Fruit fly (Drosophila melanogaster) whole organism, embryonic: ENCODE measurements around the gene RpL7A.

Source experiments
- Adf1 ChIP-seq: fragments of 200-800 bp; sonication (Bioruptor generic); IDR thresholded peaks from 2 replicates; pipeline ENCODE4 v1.3.6; 2022; ENCODE audit warnings: missing biosample characterization, missing genetic modification characterization
- Aef1 ChIP-seq: fragments of 200-800 bp; sonication (Bioruptor generic); IDR thresholded peaks from 3 replicates; pipeline ENCODE4 v1.3.6; 2022; ENCODE audit warnings: missing biosample characterization, missing genetic modification characterization
- CG11093 ChIP-seq: fragments of 200-800 bp; sonication (Bioruptor generic); IDR thresholded peaks from 3 replicates; pipeline ENCODE4 v1.3.6; 2022; ENCODE audit warnings: missing biosample characterization, missing genetic modification characterization
- CG12391 ChIP-seq: fragments of 200-800 bp; sonication (Bioruptor generic); optimal IDR thresholded peaks from 3 replicates; lab custom pipeline; 2018; ENCODE audit warnings: missing biosample characterization, mild to moderate bottlenecking, missing genetic modification characterization, moderate library complexity
- CG13287 ChIP-seq: fragments of 200-800 bp; sonication (Bioruptor generic); IDR thresholded peaks from 2 replicates; pipeline ENCODE4 v1.3.6; 2022; ENCODE audit warnings: missing biosample characterization, missing genetic modification characterization; ENCODE audit not compliant: partially characterized antibody
- CG13624 ChIP-seq: fragments of 200-800 bp; sonication (Bioruptor generic); optimal IDR thresholded peaks from 2 replicates; lab custom pipeline; 2016; ENCODE audit warnings: missing biosample characterization, missing genetic modification characterization
- CG14667 ChIP-seq: fragments of 200-800 bp; sonication (Bioruptor generic); IDR thresholded peaks from 2 replicates; pipeline ENCODE4 v1.3.6; 2022; ENCODE audit warnings: missing biosample characterization, missing genetic modification characterization
- CG14710 ChIP-seq: fragments of 200-800 bp; sonication (Bioruptor generic); optimal IDR thresholded peaks from 3 replicates; lab custom pipeline; 2019; ENCODE audit warnings: missing biosample characterization, mild to moderate bottlenecking, missing genetic modification characterization, moderate library complexity
- CG15073 ChIP-seq: fragments of 200-800 bp; sonication (Bioruptor generic); optimal IDR thresholded peaks from 2 replicates; lab custom pipeline; 2016; ENCODE audit warnings: missing biosample characterization, missing genetic modification characterization
- CG15479 ChIP-seq: fragments of 200-800 bp; sonication (Bioruptor generic); optimal IDR thresholded peaks from 3 replicates; lab custom pipeline; 2019; ENCODE audit warnings: missing biosample characterization, mild to moderate bottlenecking, missing genetic modification characterization, moderate library complexity
- CG16815 ChIP-seq: fragments of 200-800 bp; sonication (Bioruptor generic); optimal IDR thresholded peaks from 3 replicates; lab custom pipeline; 2017; ENCODE audit warnings: missing biosample characterization, mild to moderate bottlenecking, missing genetic modification characterization
- CG17802 ChIP-seq: fragments of 200-800 bp; sonication (Bioruptor generic); optimal IDR thresholded peaks from 2 replicates; lab custom pipeline; 2018; ENCODE audit warnings: missing biosample characterization, mild to moderate bottlenecking, missing genetic modification characterization, moderate library complexity
- CG18476 ChIP-seq: fragments of 200-800 bp; sonication (Bioruptor generic); optimal IDR thresholded peaks from 2 replicates; lab custom pipeline; 2016; ENCODE audit warnings: missing biosample characterization, mild to moderate bottlenecking, missing genetic modification characterization
- CG30403 ChIP-seq: fragments of 200-800 bp; sonication (Bioruptor generic); optimal IDR thresholded peaks from 3 replicates; lab custom pipeline; 2016; ENCODE audit warnings: missing biosample characterization, missing genetic modification characterization
- CG31441 ChIP-seq: fragments of 200-800 bp; sonication (Bioruptor generic); IDR thresholded peaks from 2 replicates; pipeline ENCODE4 v1.3.6; 2022; ENCODE audit warnings: missing biosample characterization, missing genetic modification characterization
- CG33557 ChIP-seq: fragments of 200-800 bp; sonication (Bioruptor generic); optimal IDR thresholded peaks from 2 replicates; lab custom pipeline; 2019; ENCODE audit warnings: missing biosample characterization, mild to moderate bottlenecking, missing genetic modification characterization, moderate library complexity
- CG4360 ChIP-seq: fragments of 200-800 bp; sonication (Bioruptor generic); IDR thresholded peaks from 2 replicates; pipeline ENCODE4 v1.3.6; 2022; ENCODE audit warnings: missing biosample characterization, missing genetic modification characterization
- CG7987 ChIP-seq: fragments of 200-800 bp; sonication (Bioruptor generic); optimal IDR thresholded peaks from 2 replicates; lab custom pipeline; 2018; ENCODE audit warnings: missing biosample characterization, mild to moderate bottlenecking, missing genetic modification characterization, moderate library complexity
- CG9215 ChIP-seq: fragments of 200-800 bp; sonication (Bioruptor generic); IDR thresholded peaks from 2 replicates; pipeline ENCODE4 v1.3.6; 2022; ENCODE audit warnings: missing biosample characterization, missing genetic modification characterization
- CG9727 ChIP-seq: fragments of 200-800 bp; sonication (Bioruptor generic); optimal IDR thresholded peaks from 3 replicates; lab custom pipeline; 2017; ENCODE audit warnings: missing biosample characterization, mild to moderate bottlenecking, missing genetic modification characterization
- CG9817 ChIP-seq: fragments of 200-800 bp; sonication (Bioruptor generic); optimal IDR thresholded peaks from 2 replicates; lab custom pipeline; 2018; ENCODE audit warnings: missing biosample characterization, mild to moderate bottlenecking, missing genetic modification characterization, moderate library complexity
- Dll ChIP-seq: fragments of 200-800 bp; sonication (Bioruptor generic); IDR thresholded peaks from 4 replicates; pipeline ENCODE4 v1.3.6; 2022; ENCODE audit warnings: missing biosample characterization, missing genetic modification characterization; ENCODE audit not compliant: partially characterized antibody
- H15 ChIP-seq: fragments of 200-800 bp; sonication (Bioruptor generic); IDR thresholded peaks from 3 replicates; pipeline ENCODE4 v1.3.6; 2022; ENCODE audit warnings: missing biosample characterization, missing genetic modification characterization
- HHEX ChIP-seq: fragments of 200-800 bp; sonication (Bioruptor generic); optimal IDR thresholded peaks from 3 replicates; lab custom pipeline; 2017; ENCODE audit warnings: missing biosample characterization, mild to moderate bottlenecking, missing genetic modification characterization, missing genetic modification reagents
- HLHmδ ChIP-seq: fragments of 200-800 bp; sonication (Bioruptor generic); optimal IDR thresholded peaks from 2 replicates; lab custom pipeline; 2018; ENCODE audit warnings: missing biosample characterization, mild to moderate bottlenecking, missing genetic modification characterization, moderate library complexity
- Hr39 ChIP-seq: fragments of >200 bp; optimal IDR thresholded peaks from 2 replicates; lab custom pipeline; 2017
- Lim3 ChIP-seq: fragments of 200-800 bp; sonication (Bioruptor generic); IDR thresholded peaks from 2 replicates; pipeline ENCODE4 v1.3.6; 2022; ENCODE audit warnings: missing biosample characterization, missing genetic modification characterization
- Nf-YC ChIP-seq: fragments of 200-800 bp; optimal IDR thresholded peaks from 3 replicates; lab custom pipeline; 2019; ENCODE audit warnings: missing biosample characterization, mild to moderate bottlenecking, missing genetic modification characterization, moderate library complexity
- Sox100B ChIP-seq: fragments of 200-800 bp; sonication (Bioruptor generic); optimal IDR thresholded peaks from 3 replicates; lab custom pipeline; 2018; ENCODE audit warnings: missing biosample characterization, mild to moderate bottlenecking, missing genetic modification characterization
- Sox102F ChIP-seq: fragments of 200-800 bp; sonication (Bioruptor generic); optimal IDR thresholded peaks from 2 replicates; lab custom pipeline; 2018; ENCODE audit warnings: missing biosample characterization, mild to moderate bottlenecking, missing genetic modification characterization, moderate library complexity
- Sry-δ ChIP-seq: fragments of 200-800 bp; sonication (Bioruptor generic); optimal IDR thresholded peaks from 2 replicates; lab custom pipeline; 2016; ENCODE audit warnings: missing biosample characterization, missing genetic modification characterization
- Ssrp ChIP-seq: fragments of 200-800 bp; sonication (Bioruptor generic); optimal IDR thresholded peaks from 2 replicates; lab custom pipeline; 2018; ENCODE audit warnings: missing biosample characterization, mild to moderate bottlenecking, missing genetic modification characterization, moderate library complexity
- al ChIP-seq: fragments of 200-800 bp; sonication (Bioruptor generic); IDR thresholded peaks from 2 replicates; pipeline ENCODE4 v1.3.6; 2022; ENCODE audit warnings: missing biosample characterization, missing genetic modification characterization
- ash1 ChIP-seq: fragments of 200-800 bp; sonication (Bioruptor generic); optimal IDR thresholded peaks from 2 replicates; lab custom pipeline; 2018; ENCODE audit warnings: missing biosample characterization, mild to moderate bottlenecking, missing genetic modification characterization
- ato ChIP-seq: fragments of 200-800 bp; sonication (Bioruptor generic); IDR thresholded peaks from 2 replicates; pipeline ENCODE4 v1.3.6; 2022; ENCODE audit warnings: missing biosample characterization, missing genetic modification characterization; ENCODE audit not compliant: partially characterized antibody
- corto ChIP-seq: fragments of 200-800 bp; sonication (Bioruptor generic); optimal IDR thresholded peaks from 2 replicates; lab custom pipeline; 2016; ENCODE audit warnings: missing biosample characterization, mild to moderate bottlenecking, missing genetic modification characterization, moderate library complexity
- croc ChIP-seq: fragments of 200-800 bp; sonication (Bioruptor generic); conservative IDR thresholded peaks from 3 replicates; pipeline ENCODE4 v1.3.6; 2022; ENCODE audit warnings: missing biosample characterization, missing genetic modification characterization
- crp ChIP-seq, 2 experiments: fragments of 200-800 bp; sonication (Bioruptor generic); optimal IDR thresholded peaks; 2 replicates in 1 of 2; 3 replicates in 1 of 2; lab custom pipeline; 2017; ENCODE audit warnings: missing biosample characterization in 2 of 2, missing genetic modification characterization in 2 of 2, mild to moderate bottlenecking in 1 of 2, moderate library complexity in 1 of 2
- dati ChIP-seq: fragments of 200-800 bp; sonication (Bioruptor generic); IDR thresholded peaks from 2 replicates; pipeline ENCODE4 v1.3.6; 2022; ENCODE audit warnings: missing biosample characterization, missing genetic modification characterization
- esg ChIP-seq: fragments of 200-800 bp; sonication (Bioruptor generic); conservative IDR thresholded peaks from 2 replicates; pipeline ENCODE4 v1.3.6; 2022; ENCODE audit warnings: missing biosample characterization, missing genetic modification characterization
- hbn ChIP-seq: fragments of 200-800 bp; sonication (Bioruptor generic); IDR thresholded peaks from 2 replicates; pipeline ENCODE4 v1.3.6; 2022; ENCODE audit warnings: missing biosample characterization, missing genetic modification characterization; ENCODE audit not compliant: partially characterized antibody
- hth ChIP-seq: fragments of >200 bp; optimal IDR thresholded peaks from 2 replicates; lab custom pipeline; 2017; ENCODE audit warnings: inconsistent platforms
- insv ChIP-seq, 2 experiments: fragments of 200-800 bp; sonication (Bioruptor generic); optimal IDR thresholded peaks; 3 replicates each; lab custom pipeline; 2016 to 2018; ENCODE audit warnings: missing biosample characterization in 2 of 2, missing genetic modification characterization in 2 of 2
- lov ChIP-seq, 2 experiments: fragments of 200-800 bp in 1 of 2; fragments of >200 bp in 1 of 2; sonication (Bioruptor generic) in 1 of 2; IDR thresholded peaks in 1 of 2; optimal IDR thresholded peaks in 1 of 2; 2 replicates in 1 of 2; 3 replicates in 1 of 2; pipeline versions ENCODE4 v1.3.6 to Lab custom; 2017 to 2022; ENCODE audit warnings: missing biosample characterization in 1 of 2, missing genetic modification characterization in 1 of 2
- odd ChIP-seq: fragments of 200-800 bp; sonication (Bioruptor generic); optimal IDR thresholded peaks from 2 replicates; lab custom pipeline; 2017; ENCODE audit warnings: missing biosample characterization, mild to moderate bottlenecking, missing genetic modification characterization
- pros ChIP-seq: fragments of 200-800 bp; sonication (Bioruptor generic); optimal IDR thresholded peaks from 3 replicates; lab custom pipeline; 2019; ENCODE audit warnings: missing biosample characterization, mild to moderate bottlenecking, missing genetic modification characterization, moderate library complexity
- pum ChIP-seq: fragments of 200-800 bp; sonication (Bioruptor generic); optimal IDR thresholded peaks from 2 replicates; lab custom pipeline; 2016; ENCODE audit warnings: missing biosample characterization, missing genetic modification characterization
- ro ChIP-seq: fragments of 200-800 bp; sonication (Bioruptor generic); IDR thresholded peaks from 2 replicates; pipeline ENCODE4 v1.3.6; 2022; ENCODE audit warnings: missing biosample characterization, missing genetic modification characterization
- sna ChIP-seq: fragments of 200-800 bp; sonication (Bioruptor generic); IDR thresholded peaks from 2 replicates; pipeline ENCODE4 v1.3.6; 2022; ENCODE audit warnings: missing biosample characterization, missing genetic modification characterization; ENCODE audit not compliant: partially characterized antibody
- zfh2 ChIP-seq: fragments of 200-800 bp; sonication (Bioruptor generic); optimal IDR thresholded peaks from 2 replicates; lab custom pipeline; 2016; ENCODE audit warnings: missing biosample characterization, missing genetic modification characterization

The RpL7A gene

dm6 chrX:6524217-6524616 lies 8.9 kb downstream of the RpL7A start, which contains the start of the genes CG42340 and CG3918 (continued):
- TF ChIP-seq ato (GFP tag; lab: Robert Waterston, UW) = peak; percentile 8; the same call in 1 of the 2 replicates
- TF ChIP-seq Sox102F (GFP tag; lab: Kevin White, UChicago) = no peak
- peak; percentile 42; the same call in 1 of the 2 replicates for TF ChIP-seq sna (GFP tag; lab: Robert Waterston, UW)
- peak; percentile 50; the same call in 1 of the 2 replicates for TF ChIP-seq hbn (GFP tag; lab: Robert Waterston, UW)
- no peak for TF ChIP-seq CG9727 (GFP tag; lab: Kevin White, UChicago)
- TF ChIP-seq ash1 = no peak
- no peak for TF ChIP-seq lov (optimal IDR thresholded peaks at IDR 0.05; lab: Kevin White, UChicago)
- TF ChIP-seq lov (GFP tag; IDR thresholded peaks at IDR 0.05; lab: Robert Waterston, UW) = no peak
- peak; percentile 68 for TF ChIP-seq Aef1
- no peak for TF ChIP-seq Sox100B (GFP tag; lab: Kevin White, UChicago)
- TF ChIP-seq corto (GFP tag; lab: Kevin White, UChicago) = no peak
- peak; percentile 36 for TF ChIP-seq CG12391
- no peak for TF ChIP-seq pros (GFP tag; lab: Kevin White, UChicago)
- no peak for TF ChIP-seq CG16815 (GFP tag; lab: Kevin White, UChicago)
- TF ChIP-seq odd (GFP tag; lab: Kevin White, UChicago) = no peak
- no peak for TF ChIP-seq hth (lab: Kevin White, UChicago)
- peak; percentile 100 for TF ChIP-seq CG14710 (tag; lab: Kevin White, UChicago)
- peak; percentile 40 for TF ChIP-seq CG13624 (GFP tag; lab: Kevin White, UChicago)
- no peak for TF ChIP-seq CG17802 (tag; lab: Kevin White, UChicago)
- no peak for TF ChIP-seq Lim3 (GFP tag; lab: Robert Waterston, UW)
- no peak for TF ChIP-seq HHEX (GFP tag; lab: Kevin White, UChicago)
- no peak for TF ChIP-seq dati (GFP tag; lab: Robert Waterston, UW)
- TF ChIP-seq CG13287 = peak; percentile 75
- no peak for TF ChIP-seq CG14667 (GFP tag; lab: Robert Waterston, UW)
- peak in 1 of 2 experiments; percentile 85 for TF ChIP-seq insv (GFP tag; optimal IDR thresholded peaks at IDR 0.05; lab: Kevin White, UChicago)
- TF ChIP-seq CG4360 = peak; percentile 95
- peak; percentile 50 for TF ChIP-seq CG7987
- no peak for TF ChIP-seq Hr39 (lab: Kevin White, UChicago)
- no peak for TF ChIP-seq CG30403 (GFP tag; lab: Kevin White, UChicago)
- no peak for TF ChIP-seq Ssrp
- no peak for TF ChIP-seq pum (GFP tag; lab: Kevin White, UChicago)
- no peak; the same call in 2 of the 3 replicates for TF ChIP-seq H15 (GFP tag; lab: Robert Waterston, UW)
- no peak for TF ChIP-seq croc (GFP tag; lab: Robert Waterston, UW)
- no peak for TF ChIP-seq al
- no peak for TF ChIP-seq CG33557 (GFP tag; lab: Kevin White, UChicago)
- TF ChIP-seq CG18476 (GFP tag; lab: Kevin White, UChicago) = no peak
- no peak for TF ChIP-seq CG9215
- no peak for TF ChIP-seq CG31441 (GFP tag; lab: Robert Waterston, UW)
- TF ChIP-seq ro (GFP tag; lab: Robert Waterston, UW) = no peak
- peak; percentile 30 for TF ChIP-seq Nf-YC (tag; lab: Kevin White, UChicago)
- peak; percentile 38 for TF ChIP-seq zfh2 (GFP tag; lab: Kevin White, UChicago)
- peak; percentile 38; the same call in 1 of the 2 replicates for TF ChIP-seq Adf1 (GFP tag; lab: Robert Waterston, UW)
- no peak for TF ChIP-seq CG15479 (GFP tag; lab: Kevin White, UChicago)
- TF ChIP-seq CG9817 (tag; lab: Kevin White, UChicago) = no peak
- no peak for TF ChIP-seq esg (GFP tag; lab: Robert Waterston, UW)
- TF ChIP-seq Sry-δ (GFP tag; lab: Kevin White, UChicago) = peak; percentile 68
- TF ChIP-seq crp (GFP tag; optimal IDR thresholded peaks at IDR 0.05; lab: Kevin White, UChicago) = peak in 1 of 2 experiments; percentile 41
- 0 out of 4 replicates have a peak, but pooled peaks have one; percentile 46 for TF ChIP-seq Dll
- TF ChIP-seq HLHmδ (GFP tag; lab: Kevin White, UChicago) = no peak
- TF ChIP-seq CG15073 (GFP tag; lab: Kevin White, UChicago) = no peak
- no peak for TF ChIP-seq CG11093 (GFP tag; lab: Robert Waterston, UW)
